Worm (Caenorhabditis elegans) whole organism, L3 larva: ENCODE data around the gene C08D8.1.

Experiments
- R02D3.7 ChIP-seq: fragments of 150-350 bp; optimal IDR thresholded peaks from 2 replicates; lab custom pipeline; 2014; ENCODE audit warnings: missing biosample characterization, missing genetic modification characterization
- ZK546.5 ChIP-seq: sonication (generic microtip); optimal IDR thresholded peaks from 2 replicates; lab custom pipeline; 2017; ENCODE audit warnings: missing biosample characterization, missing genetic modification characterization
- aly-2 ChIP-seq: fragments of 150-350 bp; optimal IDR thresholded peaks from 2 replicates; lab custom pipeline; 2014; ENCODE audit warnings: missing biosample characterization, missing genetic modification characterization
- ama-1 ChIP-seq: fragments of 150-350 bp; optimal IDR thresholded peaks from 2 replicates; lab custom pipeline; 2018
- ceh-16 ChIP-seq: sonication (generic microtip); optimal IDR thresholded peaks from 2 replicates; lab custom pipeline; 2017; ENCODE audit warnings: missing biosample characterization, missing genetic modification characterization
- ceh-28 ChIP-seq: fragments of 150-350 bp; optimal IDR thresholded peaks from 2 replicates; lab custom pipeline; 2014; ENCODE audit warnings: missing biosample characterization, missing genetic modification reagents, missing genetic modification characterization
- ceh-9 ChIP-seq: sonication (generic microtip); optimal IDR thresholded peaks from 2 replicates; lab custom pipeline; 2018; ENCODE audit warnings: missing biosample characterization, missing genetic modification characterization
- daf-12 ChIP-seq: fragments of 150-350 bp; optimal IDR thresholded peaks from 2 replicates; lab custom pipeline; 2014; ENCODE audit warnings: missing biosample characterization, missing genetic modification reagents, missing genetic modification characterization
- egl-27 ChIP-seq: sonication (generic microtip); optimal IDR thresholded peaks from 4 replicates; lab custom pipeline; 2017; ENCODE audit warnings: missing biosample characterization, missing genetic modification reagents, missing genetic modification characterization
- egl-5 ChIP-seq: fragments of 150-350 bp; optimal IDR thresholded peaks from 2 replicates; lab custom pipeline; 2017; ENCODE audit warnings: missing biosample characterization, missing genetic modification reagents, missing genetic modification characterization, inconsistent platforms
- elt-2 ChIP-seq: sonication (generic microtip); optimal IDR thresholded peaks from 2 replicates; lab custom pipeline; 2016; ENCODE audit warnings: missing genetic modification reagents, mild to moderate bottlenecking, missing genetic modification characterization, missing compliant biosample characterization
- elt-3 ChIP-seq, 3 experiments: fragments of 150-350 bp in 1 of 3; sonication (generic microtip) in 2 of 3; optimal IDR thresholded peaks; 2 replicates in 2 of 3; 4 replicates in 1 of 3; lab custom pipeline; 2014 to 2017; ENCODE audit warnings: missing biosample characterization in 3 of 3, missing genetic modification characterization in 3 of 3
- eor-1 ChIP-seq, 2 experiments: fragments of 150-350 bp; optimal IDR thresholded peaks; 2 replicates each; lab custom pipeline; 2014 to 2018; ENCODE audit warnings: missing biosample characterization in 2 of 2, missing genetic modification characterization in 2 of 2
- fkh-10 ChIP-seq: sonication (generic microtip); optimal IDR thresholded peaks from 2 replicates; lab custom pipeline; 2017; ENCODE audit warnings: missing biosample characterization, missing genetic modification reagents, missing genetic modification characterization
- fkh-2 ChIP-seq: fragments of 150-350 bp; optimal IDR thresholded peaks from 2 replicates; lab custom pipeline; 2014; ENCODE audit warnings: missing biosample characterization, missing genetic modification reagents, missing genetic modification characterization
- fos-1 ChIP-seq: fragments of 150-350 bp; optimal IDR thresholded peaks from 2 replicates; lab custom pipeline; 2014; ENCODE audit warnings: missing biosample characterization, missing genetic modification characterization
- hmg-11 ChIP-seq: sonication (generic microtip); optimal IDR thresholded peaks from 2 replicates; lab custom pipeline; 2016; ENCODE audit warnings: missing genetic modification characterization, missing compliant biosample characterization
- lin-15B ChIP-seq: fragments of 150-350 bp; optimal IDR thresholded peaks from 2 replicates; lab custom pipeline; 2014; ENCODE audit warnings: missing biosample characterization, missing genetic modification characterization
- lin-39 ChIP-seq: fragments of 150-350 bp; optimal IDR thresholded peaks from 2 replicates; lab custom pipeline; 2018; ENCODE audit warnings: missing biosample characterization, missing genetic modification reagents, missing genetic modification characterization
- lsy-12 ChIP-seq: sonication (generic microtip); optimal IDR thresholded peaks from 2 replicates; lab custom pipeline; 2016; ENCODE audit warnings: mild to moderate bottlenecking, missing genetic modification characterization, missing compliant biosample characterization
- mdl-1 ChIP-seq: fragments of 150-350 bp; optimal IDR thresholded peaks from 2 replicates; lab custom pipeline; 2014; ENCODE audit warnings: missing biosample characterization, missing genetic modification characterization
- mml-1 ChIP-seq: fragments of 150-350 bp; sonication (generic microtip); optimal IDR thresholded peaks from 3 replicates; lab custom pipeline; 2014; ENCODE audit warnings: missing biosample characterization, missing genetic modification characterization
- nfya-1 ChIP-seq: sonication (generic microtip); optimal IDR thresholded peaks from 2 replicates; lab custom pipeline; 2017; ENCODE audit warnings: missing genetic modification characterization, mild to moderate bottlenecking, missing compliant biosample characterization, antibody characterized with exemption, moderate library complexity; ENCODE audit not compliant: insufficient read depth
- nhr-11 ChIP-seq: fragments of 150-350 bp; optimal IDR thresholded peaks from 2 replicates; lab custom pipeline; 2014; ENCODE audit warnings: missing biosample characterization, missing genetic modification characterization
- nhr-12 ChIP-seq: fragments of 150-350 bp; optimal IDR thresholded peaks from 2 replicates; lab custom pipeline; 2014; ENCODE audit warnings: missing biosample characterization, missing genetic modification characterization
- nhr-23 ChIP-seq: fragments of 150-350 bp; optimal IDR thresholded peaks from 2 replicates; lab custom pipeline; 2014; ENCODE audit warnings: missing biosample characterization, missing genetic modification reagents, missing genetic modification characterization
- nhr-25 ChIP-seq: sonication (generic microtip); optimal IDR thresholded peaks from 2 replicates; lab custom pipeline; 2017; ENCODE audit warnings: missing biosample characterization, missing genetic modification characterization
- nhr-28 ChIP-seq: fragments of 150-350 bp; optimal IDR thresholded peaks from 2 replicates; lab custom pipeline; 2014; ENCODE audit warnings: missing biosample characterization, missing genetic modification characterization
- nhr-67 ChIP-seq: fragments of 150-350 bp; optimal IDR thresholded peaks from 2 replicates; lab custom pipeline; 2014; ENCODE audit warnings: missing biosample characterization, missing genetic modification characterization
- nhr-77 ChIP-seq: fragments of 150-350 bp; optimal IDR thresholded peaks from 2 replicates; lab custom pipeline; 2014; ENCODE audit warnings: missing biosample characterization, missing genetic modification characterization
- pha-4 ChIP-seq: fragments of 150-350 bp; optimal IDR thresholded peaks from 2 replicates; lab custom pipeline; 2014; ENCODE audit warnings: missing biosample characterization, missing genetic modification reagents, missing genetic modification characterization
- pqm-1 ChIP-seq: fragments of 150-350 bp; optimal IDR thresholded peaks from 2 replicates; lab custom pipeline; 2017; ENCODE audit warnings: missing biosample characterization, missing genetic modification characterization, inconsistent platforms
- skn-1 ChIP-seq: fragments of 150-350 bp; optimal IDR thresholded peaks from 2 replicates; lab custom pipeline; 2014; ENCODE audit warnings: missing biosample characterization, missing genetic modification characterization
- snpc-4 ChIP-seq: fragments of 150-350 bp; optimal IDR thresholded peaks from 2 replicates; lab custom pipeline; 2014; ENCODE audit warnings: missing biosample characterization, missing genetic modification characterization
- tbx-2 ChIP-seq: sonication (generic microtip); optimal IDR thresholded peaks from 2 replicates; lab custom pipeline; 2016; ENCODE audit warnings: mild to moderate bottlenecking, missing genetic modification characterization, missing compliant biosample characterization
- unc-39 ChIP-seq: sonication (generic microtip); optimal IDR thresholded peaks from 4 replicates; lab custom pipeline; 2017; ENCODE audit warnings: missing biosample characterization, missing genetic modification characterization
- unc-62 ChIP-seq: fragments of 150-350 bp; sonication (generic microtip); optimal IDR thresholded peaks from 4 replicates; lab custom pipeline; 2014; ENCODE audit warnings: missing biosample characterization, missing genetic modification reagents, missing genetic modification characterization
- zag-1 ChIP-seq: fragments of 150-350 bp; optimal IDR thresholded peaks from 2 replicates; lab custom pipeline; 2014; ENCODE audit warnings: missing biosample characterization, missing genetic modification characterization
- ztf-11 ChIP-seq: fragments of 150-350 bp; optimal IDR thresholded peaks from 2 replicates; lab custom pipeline; 2014; ENCODE audit warnings: missing biosample characterization, missing genetic modification characterization
- ztf-4 ChIP-seq: fragments of 150-350 bp; optimal IDR thresholded peaks from 2 replicates; lab custom pipeline; 2014; ENCODE audit warnings: missing biosample characterization, missing genetic modification characterization

Gene C08D8.1

ce11 chrV:8349950-8350349 is 4.4 kb downstream of the C08D8.1 start:
- TF ChIP-seq snpc-4 (no peak), eor-1 (tag; optimal IDR thresholded peaks at IDR 0.05; lab: Kevin White, UChicago) (no peak)
- TF ChIP-seq, all 47 proteins: peak for 0

- no peak for TF ChIP-seq mdl-1 (tag; lab: Kevin White, UChicago)
- no peak for TF ChIP-seq mml-1 (tag; lab: Kevin White, UChicago)
- no peak for TF ChIP-seq ztf-4 (tag; lab: Kevin White, UChicago)
- no peak for TF ChIP-seq unc-62 (GFP tag; lab: Kevin White, UChicago)
- no peak for TF ChIP-seq R02D3.7 (tag; lab: Kevin White, UChicago)
- no peak for TF ChIP-seq daf-12
- no peak for TF ChIP-seq nhr-77 (tag; lab: Kevin White, UChicago)
- no peak for TF ChIP-seq elt-2 (tag; lab: Kevin White, UChicago)
- TF ChIP-seq ama-1 (lab: Kevin White, UChicago) = no peak
- TF ChIP-seq unc-39 (tag; lab: Kevin White, UChicago) = no peak
- TF ChIP-seq lin-39 (tag; lab: Kevin White, UChicago) = no peak
- TF ChIP-seq pha-4 (tag; lab: Kevin White, UChicago) = no peak
- TF ChIP-seq lin-15B (tag; lab: Kevin White, UChicago) = no peak
These were observed 5.8 kb downstream of the C08D8.1 start, which contains the start of gene srsx-22 for ce11 chrV:8351371-8351770. Gene srsx-22, plus strand, starts transcription at chrV:8351671.

ce11 chrV:8355435-8356212 is 10.1 kb downstream of the C08D8.1 start, which contains the start of gene mom-2:
Gene mom-2, plus strand, starts transcription at chrV:8355988.
- no peak for TF ChIP-seq daf-12
- no peak for TF ChIP-seq nhr-11
- TF ChIP-seq fkh-2 (tag; lab: Kevin White, UChicago) = no peak
- no peak for TF ChIP-seq ceh-9
- TF ChIP-seq zag-1 (tag; lab: Kevin White, UChicago) = no peak
- TF ChIP-seq nhr-67 (tag; lab: Kevin White, UChicago) = no peak
- no peak for TF ChIP-seq nhr-25 (tag; lab: Kevin White, UChicago)
- no peak for TF ChIP-seq ceh-16
- TF ChIP-seq aly-2 (tag; lab: Kevin White, UChicago) = no peak
- TF ChIP-seq lin-15B (tag; lab: Kevin White, UChicago) = no peak
- TF ChIP-seq ZK546.5 (tag; lab: Kevin White, UChicago) = no peak
- TF ChIP-seq nhr-28 (tag; lab: Kevin White, UChicago) = no peak
- TF ChIP-seq ztf-11 = no peak

- TF ChIP-seq lin-39 (tag; lab: Kevin White, UChicago) (no peak), ZK546.5 (tag; lab: Kevin White, UChicago) (no peak), pqm-1 (tag; lab: Kevin White, UChicago) (no peak), nhr-11 (no peak), nhr-77 (tag; lab: Kevin White, UChicago) (no peak), elt-3 (tag; optimal IDR thresholded peaks at IDR 0.05; lab: Kevin White, UChicago) (no peak), elt-2 (tag; lab: Kevin White, UChicago) (no peak), pha-4 (tag; lab: Kevin White, UChicago) (no peak), nhr-23 (tag; lab: Kevin White, UChicago) (no peak), fos-1 (no peak)
- TF ChIP-seq, all 47 proteins: peak for 0
These were observed 12.2 kb downstream of the C08D8.1 start for ce11 chrV:8357756-8358155.

- TF ChIP-seq nfya-1 (tag; lab: Kevin White, UChicago) = no peak
- TF ChIP-seq fos-1 = no peak
- no peak for TF ChIP-seq ztf-4 (tag; lab: Kevin White, UChicago)
- no peak for TF ChIP-seq pha-4 (tag; lab: Kevin White, UChicago)
- no peak for TF ChIP-seq ztf-11
- no peak for TF ChIP-seq nhr-23 (tag; lab: Kevin White, UChicago)
These were observed 13.1 kb downstream of the C08D8.1 start for ce11 chrV:8358702-8359101.

- TF ChIP-seq ceh-9 = no peak
- TF ChIP-seq lin-15B (tag; lab: Kevin White, UChicago) = peak; percentile 59
- peak; percentile 78 for TF ChIP-seq pqm-1 (tag; lab: Kevin White, UChicago)
- TF ChIP-seq egl-27 (tag; lab: Kevin White, UChicago) = no peak
- no peak for TF ChIP-seq ceh-28
- TF ChIP-seq nhr-12 (tag; lab: Kevin White, UChicago) = no peak
- no peak for TF ChIP-seq fkh-10 (GFP tag; lab: Kevin White, UChicago)
- TF ChIP-seq lsy-12 (tag; lab: Kevin White, UChicago) = no peak
- TF ChIP-seq hmg-11 (tag; lab: Kevin White, UChicago) = peak; percentile 24
- TF ChIP-seq nfya-1 (tag; lab: Kevin White, UChicago) = peak; percentile 63
- TF ChIP-seq nhr-23 (tag; lab: Kevin White, UChicago) = no peak
- TF ChIP-seq mml-1 (tag; lab: Kevin White, UChicago) = no peak
- no peak for TF ChIP-seq pha-4 (tag; lab: Kevin White, UChicago)
- TF ChIP-seq ztf-4 (tag; lab: Kevin White, UChicago) = no peak
- TF ChIP-seq unc-39 (tag; lab: Kevin White, UChicago) = no peak
- TF ChIP-seq ceh-16 = no peak
- no peak for TF ChIP-seq fkh-2 (tag; lab: Kevin White, UChicago)
- TF ChIP-seq R02D3.7 (tag; lab: Kevin White, UChicago) = peak; percentile 3
- TF ChIP-seq skn-1 (tag; lab: Kevin White, UChicago) = no peak
- no peak for TF ChIP-seq egl-5 (tag; lab: Kevin White, UChicago)
- TF ChIP-seq nhr-25 (tag; lab: Kevin White, UChicago) = peak; percentile 9
- no peak for TF ChIP-seq tbx-2 (tag; lab: Kevin White, UChicago)
These were observed 13.6 kb downstream of the C08D8.1 start, which contains the start of gene mpdu-1 for ce11 chrV:8359113-8359564. Gene mpdu-1, minus strand, starts transcription at chrV:8359163.
